Worm (Caenorhabditis elegans) whole organism, late embryonic: ENCODE results near the gene gen-1.

Experiments
- F13H6.1 ChIP-seq: sonication (generic microtip); optimal IDR thresholded peaks from 2 replicates; lab custom pipeline; 2016; ENCODE audit warnings: missing genetic modification characterization, missing compliant biosample characterization
- ceh-18 ChIP-seq: sonication (generic microtip); optimal IDR thresholded peaks from 2 replicates; lab custom pipeline; 2016; ENCODE audit warnings: missing genetic modification characterization, missing compliant biosample characterization
- ceh-34 ChIP-seq: sonication (generic microtip); optimal IDR thresholded peaks from 2 replicates; lab custom pipeline; 2016; ENCODE audit warnings: mild to moderate bottlenecking, missing genetic modification characterization, missing compliant biosample characterization
- ceh-6 ChIP-seq: fragments of 200-800 bp; sonication (Bioruptor generic); optimal IDR thresholded peaks from 2 replicates; lab custom pipeline; 2018; ENCODE audit warnings: mild to moderate bottlenecking, missing genetic modification characterization, missing compliant biosample characterization
- pha-4 ChIP-seq: fragments of 150-350 bp; optimal IDR thresholded peaks from 2 replicates; lab custom pipeline; 2018; ENCODE audit warnings: missing biosample characterization, missing genetic modification reagents, missing genetic modification characterization

DNA sequence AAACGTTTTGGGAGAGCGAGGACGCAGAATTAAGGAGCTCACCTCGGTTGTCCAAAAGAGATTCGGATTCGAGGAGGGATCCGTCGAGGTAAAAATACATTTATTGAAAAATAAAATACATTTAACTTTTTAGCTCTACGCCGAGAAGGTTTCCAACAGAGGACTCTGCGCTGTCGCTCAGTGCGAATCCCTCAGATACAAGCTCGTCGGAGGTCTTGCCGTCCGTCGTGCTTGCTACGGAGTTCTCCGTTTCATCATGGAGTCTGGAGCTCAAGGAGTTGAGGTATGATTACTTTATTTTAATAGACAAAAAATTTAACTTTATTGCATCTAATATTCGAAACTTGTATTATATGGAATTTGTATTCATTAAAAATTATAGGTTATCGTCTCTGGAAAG, 40.9 kb downstream of the gen-1 start:
- TF ChIP-seq ceh-34 (tag; lab: Kevin White, UChicago) (no peak), ceh-6 (no peak), ceh-18 (no peak), F13H6.1 (tag; lab: Kevin White, UChicago) (no peak), pha-4 (tag; lab: Kevin White, UChicago) (no peak)
